Worm (Caenorhabditis elegans) whole organism, L1 larva: ENCODE data around the gene F56A11.5.

Experiments used
- C04F5.9 ChIP-seq: sonication (generic microtip); optimal IDR thresholded peaks from 2 replicates; lab custom pipeline; 2016; ENCODE audit warnings: missing genetic modification characterization, missing compliant biosample characterization
- F16B12.6 ChIP-seq: fragments of 150-350 bp; optimal IDR thresholded peaks from 2 replicates; lab custom pipeline; 2014; ENCODE audit warnings: missing biosample characterization, missing genetic modification characterization
- Y116A8C.19 ChIP-seq: sonication (generic microtip); optimal IDR thresholded peaks from 2 replicates; lab custom pipeline; 2016; ENCODE audit warnings: missing compliant biosample characterization, missing genetic modification characterization, borderline replicate concordance
- aha-1 ChIP-seq: fragments of 150-350 bp; optimal IDR thresholded peaks from 2 replicates; lab custom pipeline; 2014; ENCODE audit warnings: missing biosample characterization, missing genetic modification characterization
- alr-1 ChIP-seq: fragments of 200-800 bp; sonication (Bioruptor generic); optimal IDR thresholded peaks from 2 replicates; lab custom pipeline; 2018; ENCODE audit warnings: borderline replicate concordance, mild to moderate bottlenecking, missing genetic modification characterization, missing compliant biosample characterization
- ama-1 ChIP-seq: fragments of 150-350 bp; optimal IDR thresholded peaks from 2 replicates; lab custom pipeline; 2014
- blmp-1 ChIP-seq: fragments of 150-350 bp; optimal IDR thresholded peaks from 2 replicates; lab custom pipeline; 2014; ENCODE audit warnings: missing biosample characterization, missing genetic modification characterization
- ceh-8 ChIP-seq: fragments of 200-800 bp; sonication (Bioruptor generic); optimal IDR thresholded peaks from 2 replicates; lab custom pipeline; 2018; ENCODE audit warnings: mild to moderate bottlenecking, missing genetic modification characterization, moderate library complexity, missing compliant biosample characterization
- dpl-1 ChIP-seq, 3 experiments: fragments of 150-350 bp in 2 of 3; sonication (generic microtip) in 1 of 3; optimal IDR thresholded peaks; 2 replicates each; lab custom pipeline; 2014 to 2017; ENCODE audit warnings: missing biosample characterization in 3 of 3, missing genetic modification characterization in 3 of 3, missing genetic modification reagents in 3 of 3
- dsc-1 ChIP-seq: sonication (generic microtip); optimal IDR thresholded peaks from 2 replicates; lab custom pipeline; 2016; ENCODE audit warnings: mild to moderate bottlenecking, missing genetic modification characterization, missing compliant biosample characterization
- efl-3 ChIP-seq: fragments of 200-800 bp; sonication (Bioruptor generic); optimal IDR thresholded peaks from 2 replicates; lab custom pipeline; 2018; ENCODE audit warnings: mild to moderate bottlenecking, missing genetic modification characterization, missing compliant biosample characterization
- egl-13 ChIP-seq: sonication (generic microtip); optimal IDR thresholded peaks from 2 replicates; lab custom pipeline; 2016; ENCODE audit warnings: missing genotype, missing genetic modification reagents, missing genetic modification characterization, missing compliant biosample characterization
- elt-2 ChIP-seq: sonication (generic microtip); optimal IDR thresholded peaks from 2 replicates; lab custom pipeline; 2016; ENCODE audit warnings: missing genetic modification characterization, mild to moderate bottlenecking, inconsistent platforms, missing compliant biosample characterization, missing genetic modification reagents
- ets-5 ChIP-seq: fragments of 200-800 bp; sonication (Bioruptor generic); IDR thresholded peaks from 2 replicates; pipeline ENCODE4 v1.3.6; 2022; ENCODE audit warnings: missing genetic modification characterization, missing compliant biosample characterization
- fkh-10 ChIP-seq: sonication (generic microtip); optimal IDR thresholded peaks from 2 replicates; lab custom pipeline; 2017; ENCODE audit warnings: missing biosample characterization, missing genetic modification reagents, missing genetic modification characterization
- fos-1 ChIP-seq: fragments of 150-350 bp; optimal IDR thresholded peaks from 2 replicates; lab custom pipeline; 2014; ENCODE audit warnings: missing biosample characterization, missing genetic modification characterization
- isw-1 ChIP-seq: fragments of 200-800 bp; sonication (Bioruptor generic); IDR thresholded peaks from 2 replicates; pipeline ENCODE4 v1.3.6; 2022; ENCODE audit warnings: missing genetic modification characterization, missing compliant biosample characterization
- jun-1 ChIP-seq: fragments of 150-350 bp; optimal IDR thresholded peaks from 2 replicates; lab custom pipeline; 2014; ENCODE audit warnings: missing biosample characterization, missing genetic modification reagents, missing genetic modification characterization
- lin-13 ChIP-seq: fragments of 150-350 bp; optimal IDR thresholded peaks from 2 replicates; lab custom pipeline; 2014; ENCODE audit warnings: missing biosample characterization, missing genetic modification reagents, missing genetic modification characterization
- lin-14 ChIP-seq: fragments of 200-800 bp; sonication (Bioruptor generic); optimal IDR thresholded peaks from 2 replicates; lab custom pipeline; 2018; ENCODE audit warnings: mild to moderate bottlenecking, missing genetic modification characterization, moderate library complexity, missing compliant biosample characterization
- lir-3 ChIP-seq: sonication (generic microtip); optimal IDR thresholded peaks from 2 replicates; lab custom pipeline; 2016; ENCODE audit warnings: mild to moderate bottlenecking, missing genetic modification characterization, moderate library complexity, missing compliant biosample characterization; ENCODE audit not compliant: poor library complexity
- mab-9 ChIP-seq: fragments of 200-800 bp; sonication (Bioruptor generic); IDR thresholded peaks from 2 replicates; pipeline ENCODE4 v1.3.6; 2022; ENCODE audit warnings: missing genetic modification reagents, missing genetic modification characterization, missing compliant biosample characterization
- mef-2 ChIP-seq: fragments of 150-350 bp; optimal IDR thresholded peaks from 2 replicates; lab custom pipeline; 2014; ENCODE audit warnings: missing biosample characterization, missing genetic modification characterization
- nhr-11 ChIP-seq: fragments of 150-350 bp; optimal IDR thresholded peaks from 2 replicates; lab custom pipeline; 2014; ENCODE audit warnings: missing biosample characterization, missing genetic modification characterization
- nhr-12 ChIP-seq: sonication (generic microtip); optimal IDR thresholded peaks from 2 replicates; lab custom pipeline; 2017; ENCODE audit warnings: missing biosample characterization, missing genetic modification characterization
- nhr-237 ChIP-seq: fragments of 150-350 bp; optimal IDR thresholded peaks from 2 replicates; lab custom pipeline; 2014; ENCODE audit warnings: missing biosample characterization, missing genetic modification characterization
- nhr-28 ChIP-seq: fragments of 150-350 bp; optimal IDR thresholded peaks from 2 replicates; lab custom pipeline; 2014; ENCODE audit warnings: missing biosample characterization, missing genetic modification characterization
- nhr-47 ChIP-seq: sonication (generic microtip); optimal IDR thresholded peaks from 2 replicates; lab custom pipeline; 2016; ENCODE audit warnings: mild to moderate bottlenecking, missing genetic modification characterization, moderate library complexity, missing compliant biosample characterization
- nhr-71 ChIP-seq: sonication (generic microtip); optimal IDR thresholded peaks from 2 replicates; lab custom pipeline; 2016; ENCODE audit warnings: mild to moderate bottlenecking, missing genetic modification characterization, moderate library complexity, missing compliant biosample characterization
- nhr-76 ChIP-seq: sonication (generic microtip); optimal IDR thresholded peaks from 2 replicates; lab custom pipeline; 2017; ENCODE audit warnings: missing biosample characterization, missing genetic modification characterization
- nhr-84 ChIP-seq: sonication (generic microtip); optimal IDR thresholded peaks from 2 replicates; lab custom pipeline; 2017; ENCODE audit warnings: missing biosample characterization, missing genetic modification characterization
- pag-3 ChIP-seq: sonication (generic microtip); optimal IDR thresholded peaks from 2 replicates; lab custom pipeline; 2017; ENCODE audit warnings: missing genetic modification characterization, mild to moderate bottlenecking, missing compliant biosample characterization, antibody characterized with exemption, borderline replicate concordance; ENCODE audit not compliant: insufficient read depth
- pax-3 ChIP-seq: fragments of 200-800 bp; sonication (Bioruptor generic); optimal IDR thresholded peaks from 2 replicates; lab custom pipeline; 2018; ENCODE audit warnings: mild to moderate bottlenecking, missing genetic modification characterization, moderate library complexity, missing compliant biosample characterization
- pqm-1 ChIP-seq: sonication (generic microtip); optimal IDR thresholded peaks from 3 replicates; lab custom pipeline; 2017; ENCODE audit warnings: missing biosample characterization, missing genetic modification characterization
- skn-1 ChIP-seq: fragments of 150-350 bp; optimal IDR thresholded peaks from 2 replicates; lab custom pipeline; 2014; ENCODE audit warnings: missing biosample characterization, missing genetic modification characterization
- snu-23 ChIP-seq: sonication (generic microtip); optimal IDR thresholded peaks from 2 replicates; lab custom pipeline; 2016; ENCODE audit warnings: missing genetic modification characterization, missing compliant biosample characterization
- sox-4 ChIP-seq: sonication (generic microtip); optimal IDR thresholded peaks from 2 replicates; lab custom pipeline; 2016; ENCODE audit warnings: missing genetic modification characterization, missing compliant biosample characterization
- sup-37 ChIP-seq: fragments of 200-800 bp; sonication (Bioruptor generic); optimal IDR thresholded peaks from 2 replicates; lab custom pipeline; 2018; ENCODE audit warnings: mild to moderate bottlenecking, missing genetic modification characterization, missing compliant biosample characterization
- swsn-7 ChIP-seq: sonication (generic microtip); optimal IDR thresholded peaks from 2 replicates; lab custom pipeline; 2016; ENCODE audit warnings: missing genetic modification characterization, missing compliant biosample characterization
- unc-130 ChIP-seq: fragments of 150-350 bp; optimal IDR thresholded peaks from 2 replicates; lab custom pipeline; 2017; ENCODE audit warnings: missing biosample characterization, missing genetic modification characterization, inconsistent platforms
- unc-86 ChIP-seq: sonication (generic microtip); optimal IDR thresholded peaks from 2 replicates; lab custom pipeline; 2016; ENCODE audit warnings: missing genetic modification characterization, missing compliant biosample characterization
- vab-15 ChIP-seq: sonication (generic microtip); optimal IDR thresholded peaks from 2 replicates; lab custom pipeline; 2017; ENCODE audit warnings: missing genotype, mild to moderate bottlenecking, missing genetic modification characterization, missing compliant biosample characterization
- ztf-4 ChIP-seq: fragments of 150-350 bp; optimal IDR thresholded peaks from 2 replicates; lab custom pipeline; 2014; ENCODE audit warnings: missing biosample characterization, missing genetic modification characterization

F56A11.5 gene

DNA sequence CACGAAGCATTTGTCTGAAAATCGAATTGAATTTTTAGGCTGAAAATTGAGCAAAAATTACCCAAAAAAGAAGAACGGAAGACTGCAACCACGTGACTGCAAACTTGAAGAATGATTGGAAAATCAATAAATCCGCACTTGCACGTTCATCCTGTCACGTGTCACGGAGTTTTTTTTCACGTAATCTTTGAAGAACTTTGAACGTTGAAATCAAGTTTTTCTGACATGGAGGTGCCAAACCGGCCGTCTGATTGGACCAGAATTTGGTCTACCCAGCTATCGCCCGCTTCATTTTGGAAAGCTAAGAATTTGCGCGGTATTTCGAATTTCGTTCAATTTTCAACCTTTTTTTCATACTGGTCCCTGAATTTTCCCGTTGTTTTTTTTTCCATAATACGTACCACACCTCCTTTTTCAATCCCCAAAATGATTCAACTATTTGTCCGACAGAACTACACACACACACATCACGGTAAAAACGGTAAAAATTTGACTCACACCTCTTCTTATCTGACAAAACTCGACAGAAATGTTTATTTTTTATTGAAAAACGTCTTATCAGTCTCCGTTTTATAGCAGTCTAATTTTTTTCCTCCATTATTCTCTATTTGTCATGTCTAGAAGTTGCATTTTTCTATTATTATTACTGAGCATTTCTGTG is 25.8 kb upstream of the F56A11.5 start, which contains the start of the genes C18H7.7 and C18H7.11:
C18H7.7 (minus strand) TSS at position 101 of the 661 bp plus-strand sequence.
C18H7.11 (plus strand) TSS at position 611 of the 661 bp plus-strand sequence.
- TF ChIP-seq jun-1 (tag; lab: Kevin White, UChicago) (no peak), blmp-1 (tag; lab: Kevin White, UChicago) (no peak), ets-5 (no peak), egl-13 (tag; lab: Kevin White, UChicago) (no peak), unc-86 (tag; lab: Kevin White, UChicago) (no peak), unc-130 (no peak), fos-1 (no peak), C04F5.9 (tag; lab: Kevin White, UChicago) (no peak), nhr-76 (tag; lab: Kevin White, UChicago) (no peak), mab-9 (no peak), ama-1 (lab: Kevin White, UChicago) (no peak), dpl-1 (GFP tag; optimal IDR thresholded peaks at IDR 0.05; lab: Kevin White, UChicago) (no peak), efl-3 (GFP tag; lab: Kevin White, UChicago) (no peak), snu-23 (GFP tag; lab: Kevin White, UChicago) (no peak), fkh-10 (GFP tag; lab: Kevin White, UChicago) (no peak), nhr-71 (no peak), F16B12.6 (no peak), lin-14 (GFP tag; lab: Kevin White, UChicago) (no peak), isw-1 (GFP tag; lab: Robert Waterston, UW) (no peak), pag-3 (tag; lab: Kevin White, UChicago) (no peak)

DNA sequence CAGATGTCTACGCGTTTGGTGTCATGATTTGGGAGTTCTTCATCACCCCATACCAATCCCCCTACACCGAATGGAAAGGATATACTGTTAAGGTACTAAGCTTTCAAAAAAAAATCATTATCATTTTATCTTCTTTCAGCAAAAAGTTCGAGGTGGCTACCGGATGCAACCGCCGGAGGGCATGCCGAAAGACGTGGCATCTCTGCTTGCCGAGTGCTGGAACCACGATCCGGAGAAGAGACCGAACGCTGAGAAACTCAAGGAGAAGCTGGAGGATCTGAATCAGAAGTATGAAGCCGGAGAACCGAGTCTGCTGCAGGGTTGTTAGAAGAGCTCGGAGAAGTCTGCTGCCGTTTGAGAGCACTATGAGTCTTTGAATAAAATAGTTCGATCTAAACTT is 24.2 kb upstream of the F56A11.5 start:
- TF ChIP-seq nhr-237 (tag; lab: Kevin White, UChicago) (no peak), unc-86 (tag; lab: Kevin White, UChicago) (no peak), efl-3 (GFP tag; lab: Kevin White, UChicago) (no peak), F16B12.6 (no peak), dsc-1 (tag; lab: Kevin White, UChicago) (no peak), mef-2 (tag; lab: Kevin White, UChicago) (no peak), fkh-10 (GFP tag; lab: Kevin White, UChicago) (no peak), lin-13 (GFP tag; lab: Kevin White, UChicago) (no peak), vab-15 (tag; lab: Kevin White, UChicago) (no peak), nhr-47 (tag; lab: Kevin White, UChicago) (no peak), alr-1 (tag; lab: Kevin White, UChicago) (no peak), ets-5 (no peak), nhr-84 (no peak), mab-9 (no peak), skn-1 (no peak), isw-1 (GFP tag; lab: Robert Waterston, UW) (no peak)

DNA sequence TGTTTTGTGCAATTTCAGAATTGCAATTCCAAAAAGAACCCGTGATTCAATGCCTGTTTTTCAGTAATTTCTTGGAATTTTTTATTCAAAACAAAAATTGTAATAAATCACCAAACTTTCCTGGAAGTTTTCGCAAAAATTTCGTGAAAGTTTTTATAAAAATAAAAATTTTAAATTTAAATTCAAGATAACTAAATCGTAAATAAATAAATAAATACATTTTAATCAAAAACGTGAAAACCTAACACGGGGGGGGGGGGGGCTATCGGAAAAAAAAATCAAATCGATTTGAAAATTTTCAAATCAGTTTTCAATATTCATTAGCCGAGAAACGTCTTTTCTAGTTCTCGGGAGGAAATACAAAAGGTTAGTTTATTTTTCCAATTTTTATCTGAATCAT is 22.4 kb upstream of the F56A11.5 start, which contains the start of gene C18H7.4:
C18H7.4 (plus strand) TSS at position 301 of the 400 bp plus-strand sequence.
- TF ChIP-seq elt-2 (tag; lab: Kevin White, UChicago) (no peak), nhr-71 (no peak), lir-3 (tag; lab: Kevin White, UChicago) (no peak), dsc-1 (tag; lab: Kevin White, UChicago) (no peak), pax-3 (tag; lab: Kevin White, UChicago) (no peak), sup-37 (no peak), snu-23 (GFP tag; lab: Kevin White, UChicago) (no peak), nhr-12 (no peak), mef-2 (tag; lab: Kevin White, UChicago) (no peak), pqm-1 (no peak), pag-3 (tag; lab: Kevin White, UChicago) (no peak), nhr-28 (no peak), ztf-4 (tag; lab: Kevin White, UChicago) (no peak), nhr-11 (tag; lab: Kevin White, UChicago) (no peak), ceh-8 (GFP tag; lab: Kevin White, UChicago) (no peak), Y116A8C.19 (tag; lab: Kevin White, UChicago) (no peak), swsn-7 (tag; lab: Kevin White, UChicago) (no peak), aha-1 (tag; lab: Kevin White, UChicago) (no peak), nhr-84 (no peak), sox-4 (tag; lab: Kevin White, UChicago) (no peak)
